Worm (Caenorhabditis elegans): ENCODE data around the gene unc-32.

- no peak for TF ChIP-seq ref-1 (GFP tag; conservative IDR thresholded peaks at IDR 0.05)
- no peak for TF ChIP-seq ztf-23 (GFP tag; IDR thresholded peaks at IDR 0.05)
- TF ChIP-seq flt-1 (GFP tag; IDR thresholded peaks at IDR 0.05) = no peak
Measured at ce11 chrIII:8893464-8893863, 12.0 kb upstream of the unc-32 start, which contains the start of gene ZK637.4.
